Worm (Caenorhabditis elegans) whole organism, young adult: Measurements from ENCODE around the gene lro-1.
A peak's percentile ranks its signal among the peaks of the same experiment; 100 is the strongest.

ENCODE experiments used
- C06A6.2 ChIP-seq: fragments of 200-800 bp; sonication (Bioruptor generic); conservative IDR thresholded peaks from 2 replicates; pipeline ENCODE4 v1.3.6; 2022; ENCODE audit warnings: missing genetic modification characterization, missing compliant biosample characterization
- C17E4.6 ChIP-seq: fragments of 200-800 bp; sonication (Bioruptor generic); IDR thresholded peaks from 2 replicates; pipeline ENCODE4 v1.3.6; 2022; ENCODE audit warnings: missing genetic modification reagents, missing genetic modification characterization, missing compliant biosample characterization
- D2030.7 ChIP-seq: fragments of 200-800 bp; sonication (Bioruptor generic); IDR thresholded peaks from 2 replicates; pipeline ENCODE4 v1.3.6; 2022; ENCODE audit warnings: missing genetic modification reagents, missing genetic modification characterization, missing compliant biosample characterization
- F37B4.10 ChIP-seq: fragments of 200-800 bp; sonication (Bioruptor generic); IDR thresholded peaks from 2 replicates; pipeline ENCODE4 v1.3.6; 2022; ENCODE audit warnings: missing genetic modification characterization, missing compliant biosample characterization
- F49E8.2 ChIP-seq: sonication (generic microtip); optimal IDR thresholded peaks from 3 replicates; lab custom pipeline; 2017; ENCODE audit warnings: missing genetic modification characterization, mild to moderate bottlenecking, missing compliant biosample characterization, antibody characterized with exemption, moderate library complexity; ENCODE audit not compliant: insufficient read depth
- F52B5.7 ChIP-seq: sonication (generic microtip); optimal IDR thresholded peaks from 2 replicates; lab custom pipeline; 2016; ENCODE audit warnings: mild to moderate bottlenecking, missing genetic modification characterization, missing compliant biosample characterization
- F57A8.1 ChIP-seq: fragments of 200-800 bp; sonication (Bioruptor generic); optimal IDR thresholded peaks from 2 replicates; lab custom pipeline; 2018; ENCODE audit warnings: mild to moderate bottlenecking, missing genetic modification characterization, moderate library complexity, missing compliant biosample characterization
- K11D2.4 ChIP-seq: fragments of 200-800 bp; sonication (Bioruptor generic); IDR thresholded peaks from 2 replicates; pipeline ENCODE4 v1.3.6; 2022; ENCODE audit warnings: missing genetic modification reagents, missing genetic modification characterization, missing compliant biosample characterization
- T26A5.8 ChIP-seq: sonication (generic microtip); optimal IDR thresholded peaks from 2 replicates; lab custom pipeline; 2016; ENCODE audit warnings: missing genetic modification characterization, missing compliant biosample characterization
- Y67H2A.10 ChIP-seq: fragments of 200-800 bp; sonication (Bioruptor generic); conservative IDR thresholded peaks from 2 replicates; pipeline ENCODE4 v1.3.6; 2022; ENCODE audit warnings: missing genetic modification reagents, missing genetic modification characterization, missing compliant biosample characterization
- Y79H2A.3 ChIP-seq: fragments of 200-800 bp; sonication (Bioruptor generic); conservative IDR thresholded peaks from 2 replicates; pipeline ENCODE4 v1.3.6; 2022; ENCODE audit warnings: missing genetic modification reagents, missing genetic modification characterization, missing compliant biosample characterization
- akir-1 ChIP-seq: fragments of 200-800 bp; sonication (Bioruptor generic); optimal IDR thresholded peaks from 2 replicates; lab custom pipeline; 2018; ENCODE audit warnings: mild to moderate bottlenecking, missing genetic modification characterization, moderate library complexity, missing compliant biosample characterization
- cebp-1 ChIP-seq, 2 experiments: fragments of 200-800 bp in 1 of 2; sonication (Bioruptor generic) in 1 of 2; sonication (generic microtip) in 1 of 2; IDR thresholded peaks in 1 of 2; optimal IDR thresholded peaks in 1 of 2; 2 replicates each; pipeline versions ENCODE4 v1.3.6 to Lab custom; 2017 to 2022; ENCODE audit warnings: missing compliant biosample characterization in 2 of 2, missing genetic modification characterization in 2 of 2, mild to moderate bottlenecking in 1 of 2, missing genetic modification reagents in 1 of 2, moderate library complexity in 1 of 2
- ceh-100 ChIP-seq: fragments of 200-800 bp; sonication (Bioruptor generic); IDR thresholded peaks from 2 replicates; pipeline ENCODE4 v1.3.6; 2022; ENCODE audit warnings: missing genetic modification reagents, missing genetic modification characterization, missing compliant biosample characterization
- ceh-40 ChIP-seq: fragments of 200-800 bp; sonication (Bioruptor generic); IDR thresholded peaks from 2 replicates; pipeline ENCODE4 v1.3.6; 2022; ENCODE audit warnings: missing genetic modification characterization, missing compliant biosample characterization
- hmg-1.2 ChIP-seq: fragments of 200-800 bp; sonication (Bioruptor generic); IDR thresholded peaks from 2 replicates; pipeline ENCODE4 v1.3.6; 2022; ENCODE audit warnings: missing genetic modification reagents, missing genetic modification characterization, missing compliant biosample characterization
- madf-8 ChIP-seq: fragments of 200-800 bp; sonication (Bioruptor generic); conservative IDR thresholded peaks from 2 replicates; pipeline ENCODE4 v1.3.6; 2022; ENCODE audit warnings: missing genetic modification reagents, missing genetic modification characterization, missing compliant biosample characterization
- nfya-1 ChIP-seq: sonication (generic microtip); optimal IDR thresholded peaks from 2 replicates; lab custom pipeline; 2017; ENCODE audit warnings: antibody characterized with exemption, missing compliant biosample characterization, missing genetic modification characterization, borderline replicate concordance; ENCODE audit not compliant: insufficient read depth
- nfyb-1 ChIP-seq: fragments of 200-800 bp; sonication (Bioruptor generic); IDR thresholded peaks from 2 replicates; pipeline ENCODE4 v1.3.6; 2022; ENCODE audit warnings: missing genetic modification reagents, missing genetic modification characterization, missing compliant biosample characterization
- nhr-80 ChIP-seq: sonication (generic microtip); optimal IDR thresholded peaks from 2 replicates; lab custom pipeline; 2016; ENCODE audit warnings: missing genetic modification characterization, missing compliant biosample characterization
- nhr-90 ChIP-seq: sonication (generic microtip); optimal IDR thresholded peaks from 2 replicates; lab custom pipeline; 2016; ENCODE audit warnings: missing genotype, mild to moderate bottlenecking, missing genetic modification characterization, missing compliant biosample characterization
- pha-4 ChIP-seq: fragments of 150-350 bp; sonication (generic microtip); optimal IDR thresholded peaks from 2 replicates; lab custom pipeline; 2014; ENCODE audit warnings: missing biosample characterization, missing genetic modification reagents, missing genetic modification characterization
- rcor-1 ChIP-seq: fragments of 200-800 bp; sonication (Bioruptor generic); IDR thresholded peaks from 2 replicates; pipeline ENCODE4 v1.3.6; 2022; ENCODE audit warnings: missing genetic modification reagents, missing genetic modification characterization, missing compliant biosample characterization
- repo-1 ChIP-seq: sonication (generic microtip); optimal IDR thresholded peaks from 2 replicates; lab custom pipeline; 2017; ENCODE audit warnings: mild to moderate bottlenecking, missing genetic modification characterization, missing compliant biosample characterization
- snpc-1.1 ChIP-seq: sonication (generic microtip); optimal IDR thresholded peaks from 2 replicates; lab custom pipeline; 2017; ENCODE audit warnings: missing genetic modification characterization, mild to moderate bottlenecking, missing compliant biosample characterization, antibody characterized with exemption, moderate library complexity, missing genotype, missing genetic modification reagents; ENCODE audit not compliant: insufficient read depth
- snpc-1.3 ChIP-seq: sonication (generic microtip); optimal IDR thresholded peaks from 2 replicates; lab custom pipeline; 2017; ENCODE audit warnings: missing genetic modification characterization, mild to moderate bottlenecking, missing compliant biosample characterization, antibody characterized with exemption, moderate library complexity, missing genotype, missing genetic modification reagents; ENCODE audit not compliant: insufficient read depth
- snpc-3.4 ChIP-seq: sonication (generic microtip); optimal IDR thresholded peaks from 2 replicates; lab custom pipeline; 2017; ENCODE audit warnings: missing genetic modification characterization, mild to moderate bottlenecking, missing compliant biosample characterization, antibody characterized with exemption, moderate library complexity, missing genotype, missing genetic modification reagents
- snpc-4 ChIP-seq, 5 experiments: fragments of 150-350 bp in 1 of 5; sonication (generic microtip) in 4 of 5; optimal IDR thresholded peaks; 2 replicates each; lab custom pipeline; 2014 to 2018; ENCODE audit warnings: missing genetic modification characterization in 5 of 5, missing biosample characterization in 3 of 5, antibody characterized with exemption in 2 of 5, mild to moderate bottlenecking in 2 of 5, missing compliant biosample characterization in 2 of 5, missing genotype in 2 of 5, moderate library complexity in 2 of 5, missing genetic modification reagents in 1 of 5
- unc-130 ChIP-seq: sonication (generic microtip); optimal IDR thresholded peaks from 2 replicates; lab custom pipeline; 2016; ENCODE audit warnings: missing genetic modification reagents, missing genetic modification characterization, missing compliant biosample characterization
- unc-62 ChIP-seq: fragments of 150-350 bp; optimal IDR thresholded peaks from 2 replicates; lab custom pipeline; 2014; ENCODE audit warnings: missing biosample characterization, missing genetic modification reagents, missing genetic modification characterization
- zfh-2 ChIP-seq: fragments of 200-800 bp; sonication (Bioruptor generic); conservative IDR thresholded peaks from 2 replicates; pipeline ENCODE4 v1.3.6; 2022; ENCODE audit warnings: missing genetic modification reagents, missing genetic modification characterization, missing compliant biosample characterization
- zim-3 ChIP-seq: sonication (generic microtip); optimal IDR thresholded peaks from 2 replicates; lab custom pipeline; 2017; ENCODE audit warnings: mild to moderate bottlenecking, missing genetic modification characterization, moderate library complexity, missing compliant biosample characterization
- ztf-22 ChIP-seq: fragments of 200-800 bp; sonication (Bioruptor generic); optimal IDR thresholded peaks from 2 replicates; lab custom pipeline; 2018; ENCODE audit warnings: mild to moderate bottlenecking, missing genetic modification characterization, moderate library complexity, missing compliant biosample characterization
- ztf-28 ChIP-seq: fragments of 200-800 bp; sonication (Bioruptor generic); IDR thresholded peaks from 2 replicates; pipeline ENCODE4 v1.3.6; 2022; ENCODE audit warnings: missing genetic modification reagents, missing genetic modification characterization, missing compliant biosample characterization

lro-1 gene

DNA sequence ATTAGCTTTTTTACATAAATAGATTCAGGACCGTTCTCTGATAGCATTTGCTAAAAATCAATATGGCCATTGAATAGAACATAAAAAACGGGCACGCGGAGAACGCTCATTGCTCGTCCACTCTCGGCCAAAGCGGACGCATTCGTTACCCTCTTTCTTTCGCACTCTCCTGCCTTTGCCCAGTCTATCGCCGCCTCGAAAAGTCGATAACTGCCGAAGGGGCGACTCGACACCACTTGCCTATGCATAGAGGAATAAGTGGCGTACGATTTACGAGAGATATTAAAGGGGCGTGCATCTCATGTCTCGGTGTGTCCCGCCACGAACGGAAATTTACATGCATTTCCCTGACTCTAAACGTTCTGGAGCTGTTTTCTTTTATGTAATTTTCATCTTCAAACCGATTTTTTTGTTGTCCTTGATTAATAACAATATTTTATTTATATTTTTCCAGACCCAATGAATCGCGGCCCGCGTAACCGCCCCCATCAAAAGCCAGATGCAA is 8.6 kb upstream of the lro-1 start, which contains the start of gene W05H9.4 (continued):
- TF ChIP-seq akir-1 (GFP tag; lab: Kevin White, UChicago) (no peak), snpc-1.3 (no peak), C17E4.6 (GFP tag; lab: Robert Waterston, UW) (0 out of 2 replicates have a peak, but pooled peaks have one; percentile 24), F52B5.7 (tag; lab: Kevin White, UChicago) (no peak), F37B4.10 (GFP tag; lab: Robert Waterston, UW) (no peak), T26A5.8 (tag; lab: Kevin White, UChicago) (no peak), D2030.7 (GFP tag; lab: Robert Waterston, UW) (no peak), nfya-1 (no peak), hmg-1.2 (GFP tag; lab: Robert Waterston, UW) (peak; percentile 70), pha-4 (tag; lab: Kevin White, UChicago) (no peak), nhr-90 (tag; lab: Kevin White, UChicago) (no peak), madf-8 (no peak), ceh-40 (GFP tag; lab: Robert Waterston, UW) (no peak), unc-130 (GFP tag; lab: Kevin White, UChicago) (no peak), zfh-2 (GFP tag; lab: Robert Waterston, UW) (peak; percentile 73; the same call in 1 of the 2 replicates), K11D2.4 (GFP tag; lab: Robert Waterston, UW) (no peak), snpc-3.4 (tag; lab: Kevin White, UChicago) (no peak), Y79H2A.3 (GFP tag; lab: Robert Waterston, UW) (no peak), nhr-80 (peak; percentile 14)
- TF ChIP-seq, all 124 proteins: peak for 9

DNA sequence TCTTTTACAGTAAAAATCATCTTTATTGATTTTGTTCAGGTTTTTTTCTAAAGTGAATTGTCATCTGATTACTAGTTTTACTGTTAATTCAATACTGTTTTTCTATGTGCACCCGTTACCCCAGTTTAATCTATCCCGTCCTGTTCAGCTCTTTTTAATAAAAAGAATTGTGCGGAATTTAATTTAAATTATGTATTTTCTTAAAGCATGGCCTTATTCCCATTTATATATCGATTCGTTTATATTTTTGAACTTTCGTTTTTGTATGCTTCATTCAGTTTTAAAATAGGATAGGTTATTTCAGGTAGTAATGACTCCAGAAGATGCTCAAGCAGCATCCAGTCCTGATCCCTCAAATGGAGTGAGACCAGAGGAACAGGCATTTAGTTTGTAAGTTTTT is 5.2 kb upstream of the lro-1 start, which contains the start of gene W05H9.2:
W05H9.2 (plus strand) TSS at position 301 of the 400 bp plus-strand sequence.
- no peak for TF ChIP-seq D2030.7 (GFP tag; lab: Robert Waterston, UW)

- TF ChIP-seq F57A8.1 (no peak), nfyb-1 (GFP tag; lab: Robert Waterston, UW) (0 out of 2 replicates have a peak, but pooled peaks have one; percentile 12), nfya-1 (no peak), ztf-28 (no peak), repo-1 (tag; lab: Kevin White, UChicago) (peak; percentile 21), ceh-100 (GFP tag; lab: Robert Waterston, UW) (no peak), snpc-1.1 (no peak), zim-3 (tag; lab: Kevin White, UChicago) (no peak), snpc-4 (GFP tag; optimal IDR thresholded peaks at IDR 0.05; lab: Kevin White, UChicago) (no peak), snpc-4 (tag; optimal IDR thresholded peaks at IDR 0.05; lab: Kevin White, UChicago) (no peak), C06A6.2 (no peak), F49E8.2 (tag; lab: Kevin White, UChicago) (no peak), rcor-1 (no peak), unc-62 (GFP tag; lab: Kevin White, UChicago) (no peak), ztf-22 (GFP tag; lab: Kevin White, UChicago) (no peak)
Observed at ce11 chrX:6273772-6274171, 1.9 kb downstream of the lro-1 start.

DNA sequence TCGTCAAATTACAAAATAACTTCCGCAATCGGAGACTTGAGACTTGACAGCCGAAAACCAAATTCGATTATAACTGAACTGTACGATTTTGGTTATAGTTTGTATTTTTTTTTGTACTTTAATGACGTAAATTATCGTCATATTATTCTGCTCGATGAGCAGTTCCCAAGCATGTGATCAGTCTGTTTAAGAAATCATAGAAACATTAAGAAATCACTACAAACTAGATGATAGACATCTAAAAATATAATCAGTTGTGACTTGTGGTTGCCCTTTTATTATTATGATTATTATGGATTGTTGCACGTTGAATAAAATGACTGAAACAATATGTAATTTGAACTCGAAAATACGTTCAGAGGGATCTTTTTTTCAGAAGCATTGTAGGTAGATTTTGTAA is 2.4 kb downstream of the lro-1 start:
- TF ChIP-seq unc-62 (GFP tag; lab: Kevin White, UChicago) = peak; percentile 43
- no peak for TF ChIP-seq Y67H2A.10 (GFP tag; lab: Robert Waterston, UW)
- 0 out of 2 replicates have a peak, but pooled peaks have one; percentile 8 for TF ChIP-seq cebp-1 (GFP tag; IDR thresholded peaks at IDR 0.05; lab: Robert Waterston, UW)
- TF ChIP-seq cebp-1 (tag; optimal IDR thresholded peaks at IDR 0.05; lab: Kevin White, UChicago) = no peak
- no peak for TF ChIP-seq nfya-1
- TF ChIP-seq nhr-80 = peak; percentile 41
- no peak for TF ChIP-seq snpc-3.4 (tag; lab: Kevin White, UChicago)
- TF ChIP-seq, all 124 proteins: peak for 3
